Worm (Caenorhabditis elegans): ENCODE measurements around the gene fbxa-94.

The fbxa-94 gene

DNA sequence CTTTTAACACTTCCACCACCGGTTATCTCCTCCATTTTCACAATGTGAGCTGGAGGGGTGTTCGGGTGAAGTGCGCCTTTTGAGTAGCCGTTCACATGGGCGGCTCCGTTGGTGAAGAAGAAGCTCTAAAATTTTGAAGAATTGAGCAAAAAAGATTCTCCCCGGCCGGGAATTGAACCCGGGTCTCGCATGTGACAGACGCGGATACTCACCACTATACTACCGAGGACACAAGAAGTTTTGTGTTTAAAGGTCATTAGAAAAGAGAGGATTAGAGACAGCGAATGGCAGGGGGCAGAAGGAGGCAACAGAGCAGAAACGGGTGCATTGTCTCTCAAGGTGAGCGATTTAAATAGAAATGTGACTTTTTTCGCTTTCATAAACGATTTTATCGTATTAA, 21.1 kb upstream of the fbxa-94 start (continued):
- TF ChIP-seq C08G9.2 (tag; optimal IDR thresholded peaks at IDR 0.05) (peak; percentile 79), tbx-2 (tag; optimal IDR thresholded peaks at IDR 0.05) (peak; percentile 73), K09A11.1 (tag; optimal IDR thresholded peaks at IDR 0.05; ENCODE audit: insufficient read depth) (peak; percentile 49), T23F11.4 (GFP tag; optimal IDR thresholded peaks at IDR 0.05) (peak; percentile 79), ttx-3 (tag; optimal IDR thresholded peaks at IDR 0.05) (peak; percentile 70), unc-3 (GFP tag; conservative IDR thresholded peaks at IDR 0.05) (peak; percentile 68), unc-3 (tag; optimal IDR thresholded peaks at IDR 0.05) (peak; percentile 53), rnt-1 (tag; optimal IDR thresholded peaks at IDR 0.05) (peak; percentile 79), pqm-1 (tag; optimal IDR thresholded peaks at IDR 0.05) (peak; percentile 36), ceh-24 (tag; optimal IDR thresholded peaks at IDR 0.05) (peak; percentile 28), elt-4 (tag; optimal IDR thresholded peaks at IDR 0.05) (no peak), ceh-9 (tag; optimal IDR thresholded peaks at IDR 0.05) (peak; percentile 12), ceh-6 (GFP tag; optimal IDR thresholded peaks at IDR 0.05) (peak; percentile 78), npax-4 (tag; optimal IDR thresholded peaks at IDR 0.05) (peak; percentile 68), pha-4 (tag; optimal IDR thresholded peaks at IDR 0.05) (no peak), hlh-30 (tag; optimal IDR thresholded peaks at IDR 0.05; ENCODE audit: insufficient read depth) (peak; percentile 89), zip-5 (tag; optimal IDR thresholded peaks at IDR 0.05) (peak; percentile 28), ahr-1 (tag; optimal IDR thresholded peaks at IDR 0.05) (peak; percentile 14), ceh-18 (tag; optimal IDR thresholded peaks at IDR 0.05) (peak; percentile 69), pha-2 (tag; optimal IDR thresholded peaks at IDR 0.05) (peak; percentile 84), lin-11 (tag; optimal IDR thresholded peaks at IDR 0.05) (peak; percentile 78), unc-86 (tag; optimal IDR thresholded peaks at IDR 0.05) (peak; percentile 73), ama-1 (optimal IDR thresholded peaks at IDR 0.05) (no peak), pag-3 (tag; optimal IDR thresholded peaks at IDR 0.05; ENCODE audit: borderline replicate concordance) (peak; percentile 17), nhr-232 (tag; optimal IDR thresholded peaks at IDR 0.05) (peak; percentile 73), ceh-45 (GFP tag; IDR thresholded peaks at IDR 0.05) (peak; percentile 79; the same call in 1 of the 2 replicates), gmeb-2 (tag; optimal IDR thresholded peaks at IDR 0.05) (peak; percentile 83), sox-4 (tag; optimal IDR thresholded peaks at IDR 0.05) (peak; percentile 75), F13H6.1 (tag; optimal IDR thresholded peaks at IDR 0.05) (peak; percentile 74), ceh-31 (tag; optimal IDR thresholded peaks at IDR 0.05) (peak; percentile 71), ref-2 (tag; optimal IDR thresholded peaks at IDR 0.05) (peak; percentile 81), unc-55 (GFP tag; optimal IDR thresholded peaks at IDR 0.05) (no peak), ceh-22 (tag; optimal IDR thresholded peaks at IDR 0.05) (no peak), pros-1 (tag; optimal IDR thresholded peaks at IDR 0.05) (no peak), mec-3 (tag; optimal IDR thresholded peaks at IDR 0.05; ENCODE audit: borderline replicate concordance) (peak; percentile 33), dve-1 (tag; optimal IDR thresholded peaks at IDR 0.05) (peak; percentile 47), fkh-6 (tag; optimal IDR thresholded peaks at IDR 0.05) (peak; percentile 90), dmd-4 (tag; optimal IDR thresholded peaks at IDR 0.05; ENCODE audit: borderline replicate concordance) (peak; percentile 74), K02D7.2 (tag; optimal IDR thresholded peaks at IDR 0.05) (peak; percentile 61), tbx-7 (tag; optimal IDR thresholded peaks at IDR 0.05) (peak; percentile 43), lim-6 (tag; optimal IDR thresholded peaks at IDR 0.05) (no peak), nhr-11 (tag; optimal IDR thresholded peaks at IDR 0.05) (no peak), ceh-30 (tag; optimal IDR thresholded peaks at IDR 0.05) (peak; percentile 49), odd-2 (tag; optimal IDR thresholded peaks at IDR 0.05) (peak; percentile 33), pat-9 (tag; optimal IDR thresholded peaks at IDR 0.05) (peak; percentile 75), sdc-2 (tag; optimal IDR thresholded peaks at IDR 0.05) (peak; percentile 79), hlh-6 (tag; optimal IDR thresholded peaks at IDR 0.05) (peak; percentile 91)

Measured in whole organism, late embryonic.